Worm (Caenorhabditis elegans): ENCODE data around the gene Y43E12A.2.

DNA sequence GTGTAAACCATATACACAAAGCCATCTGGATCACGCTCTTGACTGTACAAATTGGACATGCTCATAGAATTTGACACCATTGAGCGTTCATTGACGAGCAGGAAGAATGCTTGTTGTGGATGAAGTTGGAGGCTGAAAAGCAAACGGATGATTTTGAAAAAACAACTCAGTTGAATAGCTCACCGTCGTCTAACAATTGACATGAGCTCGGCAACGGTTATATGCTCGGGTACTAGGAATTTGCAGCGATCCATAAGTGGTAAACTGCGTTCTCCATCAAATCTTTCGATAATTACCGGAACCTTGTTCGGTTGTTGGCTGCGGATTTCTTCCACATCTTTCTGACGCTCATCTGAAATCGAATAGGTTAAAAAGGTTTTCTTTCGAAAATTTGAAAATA, 47.1 kb upstream of the Y43E12A.2 start:
- no peak for TF ChIP-seq ceh-82 (tag; optimal IDR thresholded peaks at IDR 0.05)
- no peak for TF ChIP-seq nhr-67 (tag; optimal IDR thresholded peaks at IDR 0.05)
